Fruit fly (Drosophila melanogaster): Measurements from ENCODE around the gene CG7560.

The CG7560 gene

dm6 chr3L:11431251-11431925 lies 6.4 kb downstream of the CG7560 start (continued):
- TF ChIP-seq NK7.1 (GFP tag; optimal IDR thresholded peaks at IDR 0.05) (no peak), bigmax (GFP tag; optimal IDR thresholded peaks at IDR 0.05) (no peak), Hr3 (GFP tag; optimal IDR thresholded peaks at IDR 0.05) (peak; percentile 68), CG6175 (GFP tag; IDR thresholded peaks at IDR 0.05) (no peak), slp2 (GFP tag; optimal IDR thresholded peaks at IDR 0.05) (no peak), NC2α (GFP tag; optimal IDR thresholded peaks at IDR 0.05) (peak; percentile 20), Mrtf (GFP tag; IDR thresholded peaks at IDR 0.05) (peak; percentile 77), da (GFP tag; optimal IDR thresholded peaks at IDR 0.05) (no peak), CG18011 (GFP tag; optimal IDR thresholded peaks at IDR 0.05) (peak; percentile 26), ems (GFP tag; optimal IDR thresholded peaks at IDR 0.05) (peak; percentile 53), gsb (GFP tag; IDR thresholded peaks at IDR 0.05) (peak; percentile 54), Elba2 (GFP tag; optimal IDR thresholded peaks at IDR 0.05) (peak; percentile 33), CG43689 (GFP tag; IDR thresholded peaks at IDR 0.05) (peak; percentile 64), CG12659 (GFP tag; optimal IDR thresholded peaks at IDR 0.05) (peak; percentile 75), CG14014 (GFP tag; IDR thresholded peaks at IDR 0.05) (peak; percentile 80), schlank (tag; optimal IDR thresholded peaks at IDR 0.05) (peak; percentile 52), CG8944 (GFP tag; optimal IDR thresholded peaks at IDR 0.05) (peak; percentile 68), D (optimal IDR thresholded peaks at IDR 0.05) (no peak), D (GFP tag; optimal IDR thresholded peaks at IDR 0.05) (no peak), CG6272 (GFP tag; IDR thresholded peaks at IDR 0.05) (0 out of 2 replicates have a peak, but pooled peaks have one; percentile 6), slou (GFP tag; optimal IDR thresholded peaks at IDR 0.05) (peak; percentile 7), CG34224 (GFP tag; IDR thresholded peaks at IDR 0.05; ENCODE audit: partially characterized antibody) (no peak), CG12104 (GFP tag; optimal IDR thresholded peaks at IDR 0.05) (no peak), croc (GFP tag; conservative IDR thresholded peaks at IDR 0.05) (no peak), ab (GFP tag; optimal IDR thresholded peaks at IDR 0.05) (peak; percentile 22), Sry-δ (GFP tag; optimal IDR thresholded peaks at IDR 0.05) (no peak), tna (GFP tag; IDR thresholded peaks at IDR 0.05; ENCODE audit: partially characterized antibody) (no peak), pho (GFP tag; optimal IDR thresholded peaks at IDR 0.05) (peak; percentile 41), CG8388 (GFP tag; optimal IDR thresholded peaks at IDR 0.05) (peak; percentile 59), CG6683 (GFP tag; optimal IDR thresholded peaks at IDR 0.05) (no peak), Dek (tag; optimal IDR thresholded peaks at IDR 0.05) (peak; percentile 69), B-H2 (GFP tag; optimal IDR thresholded peaks at IDR 0.05) (peak; percentile 27), trem (tag; optimal IDR thresholded peaks at IDR 0.05) (peak; percentile 27), lbe (GFP tag; optimal IDR thresholded peaks at IDR 0.05) (peak; percentile 69), CG18764 (GFP tag; optimal IDR thresholded peaks at IDR 0.05) (no peak), Ravus (GFP tag; IDR thresholded peaks at IDR 0.05) (peak; percentile 26; the same call in 1 of the 2 replicates), ranshi (GFP tag; IDR thresholded peaks at IDR 0.05) (peak; percentile 64; the same call in 1 of the 2 replicates), CG4404 (GFP tag; IDR thresholded peaks at IDR 0.05) (peak; percentile 68), CG17385 (GFP tag; optimal IDR thresholded peaks at IDR 0.05) (peak; percentile 64), salm (tag; optimal IDR thresholded peaks at IDR 0.05) (peak; percentile 51), Ets97D (GFP tag; optimal IDR thresholded peaks at IDR 0.05) (no peak), zen2 (GFP tag; IDR thresholded peaks at IDR 0.05; ENCODE audit: partially characterized antibody) (no peak), odd (GFP tag; optimal IDR thresholded peaks at IDR 0.05) (no peak), CG1602 (GFP tag; optimal IDR thresholded peaks at IDR 0.05) (peak; percentile 64), B-H1 (GFP tag; IDR thresholded peaks at IDR 0.05) (peak; percentile 59; the same call in 1 of the 3 replicates), CG1647 (GFP tag; optimal IDR thresholded peaks at IDR 0.05) (peak; percentile 30), CG6854 (GFP tag; optimal IDR thresholded peaks at IDR 0.05) (peak; percentile 11), crc (GFP tag; optimal IDR thresholded peaks at IDR 0.05) (no peak), CG33213 (GFP tag; optimal IDR thresholded peaks at IDR 0.05) (no peak), Kr (GFP tag; optimal IDR thresholded peaks at IDR 0.05) (no peak), Mes4 (GFP tag; optimal IDR thresholded peaks at IDR 0.05) (peak; percentile 49)
